Worm (Caenorhabditis elegans) whole organism, L4/young adult: ENCODE data around the gene F18A1.7.

Source experiments
- dao-5 ChIP-seq: sonication (generic microtip); optimal IDR thresholded peaks from 2 replicates; lab custom pipeline; 2016; ENCODE audit warnings: missing genotype, missing genetic modification characterization, moderate library complexity, missing compliant biosample characterization
- him-1 ChIP-seq: sonication (generic microtip); optimal IDR thresholded peaks from 2 replicates; lab custom pipeline; 2016; ENCODE audit warnings: missing genotype, missing genetic modification reagents, missing genetic modification characterization, missing compliant biosample characterization

ce11 chrII:7666967-7667366, 3.4 kb upstream of the F18A1.7 start, which contains the start of gene lir-2:
- TF ChIP-seq him-1 (no peak), dao-5 (no peak)
